Worm (Caenorhabditis elegans) whole organism, L3 larva: ENCODE results near the gene C06C3.7.

ENCODE experiments used
- R02D3.7 ChIP-seq: fragments of 150-350 bp; optimal IDR thresholded peaks from 2 replicates; lab custom pipeline; 2014; ENCODE audit warnings: missing biosample characterization, missing genetic modification characterization
- ZK546.5 ChIP-seq: sonication (generic microtip); optimal IDR thresholded peaks from 2 replicates; lab custom pipeline; 2017; ENCODE audit warnings: missing biosample characterization, missing genetic modification characterization
- aly-2 ChIP-seq: fragments of 150-350 bp; optimal IDR thresholded peaks from 2 replicates; lab custom pipeline; 2014; ENCODE audit warnings: missing biosample characterization, missing genetic modification characterization
- ama-1 ChIP-seq: fragments of 150-350 bp; optimal IDR thresholded peaks from 2 replicates; lab custom pipeline; 2018
- ceh-28 ChIP-seq: fragments of 150-350 bp; optimal IDR thresholded peaks from 2 replicates; lab custom pipeline; 2014; ENCODE audit warnings: missing biosample characterization, missing genetic modification reagents, missing genetic modification characterization
- ceh-82 ChIP-seq: fragments of 150-350 bp; optimal IDR thresholded peaks from 2 replicates; lab custom pipeline; 2014; ENCODE audit warnings: missing biosample characterization, missing genetic modification characterization
- elt-1 ChIP-seq: fragments of 150-350 bp; optimal IDR thresholded peaks from 2 replicates; lab custom pipeline; 2014; ENCODE audit warnings: missing biosample characterization, missing genetic modification characterization
- elt-2 ChIP-seq: sonication (generic microtip); optimal IDR thresholded peaks from 2 replicates; lab custom pipeline; 2016; ENCODE audit warnings: missing genetic modification reagents, mild to moderate bottlenecking, missing genetic modification characterization, missing compliant biosample characterization
- elt-3 ChIP-seq, 3 experiments: fragments of 150-350 bp in 1 of 3; sonication (generic microtip) in 2 of 3; optimal IDR thresholded peaks; 2 replicates in 2 of 3; 4 replicates in 1 of 3; lab custom pipeline; 2014 to 2017; ENCODE audit warnings: missing biosample characterization in 3 of 3, missing genetic modification characterization in 3 of 3
- fkh-10 ChIP-seq: sonication (generic microtip); optimal IDR thresholded peaks from 2 replicates; lab custom pipeline; 2017; ENCODE audit warnings: missing biosample characterization, missing genetic modification reagents, missing genetic modification characterization
- fos-1 ChIP-seq: fragments of 150-350 bp; optimal IDR thresholded peaks from 2 replicates; lab custom pipeline; 2014; ENCODE audit warnings: missing biosample characterization, missing genetic modification characterization
- hmg-11 ChIP-seq: sonication (generic microtip); optimal IDR thresholded peaks from 2 replicates; lab custom pipeline; 2016; ENCODE audit warnings: missing genetic modification characterization, missing compliant biosample characterization
- jun-1 ChIP-seq: fragments of 150-350 bp; optimal IDR thresholded peaks from 2 replicates; lab custom pipeline; 2014; ENCODE audit warnings: missing biosample characterization, missing genetic modification reagents, missing genetic modification characterization
- lin-15B ChIP-seq: fragments of 150-350 bp; optimal IDR thresholded peaks from 2 replicates; lab custom pipeline; 2014; ENCODE audit warnings: missing biosample characterization, missing genetic modification characterization
- lin-39 ChIP-seq: fragments of 150-350 bp; optimal IDR thresholded peaks from 2 replicates; lab custom pipeline; 2018; ENCODE audit warnings: missing biosample characterization, missing genetic modification reagents, missing genetic modification characterization
- lsy-12 ChIP-seq: sonication (generic microtip); optimal IDR thresholded peaks from 2 replicates; lab custom pipeline; 2016; ENCODE audit warnings: mild to moderate bottlenecking, missing genetic modification characterization, missing compliant biosample characterization
- mdl-1 ChIP-seq: fragments of 150-350 bp; optimal IDR thresholded peaks from 2 replicates; lab custom pipeline; 2014; ENCODE audit warnings: missing biosample characterization, missing genetic modification characterization
- mml-1 ChIP-seq: fragments of 150-350 bp; sonication (generic microtip); optimal IDR thresholded peaks from 3 replicates; lab custom pipeline; 2014; ENCODE audit warnings: missing biosample characterization, missing genetic modification characterization
- nhr-12 ChIP-seq: fragments of 150-350 bp; optimal IDR thresholded peaks from 2 replicates; lab custom pipeline; 2014; ENCODE audit warnings: missing biosample characterization, missing genetic modification characterization
- nhr-23 ChIP-seq: fragments of 150-350 bp; optimal IDR thresholded peaks from 2 replicates; lab custom pipeline; 2014; ENCODE audit warnings: missing biosample characterization, missing genetic modification reagents, missing genetic modification characterization
- nhr-25 ChIP-seq: sonication (generic microtip); optimal IDR thresholded peaks from 2 replicates; lab custom pipeline; 2017; ENCODE audit warnings: missing biosample characterization, missing genetic modification characterization
- nhr-43 ChIP-seq: sonication (generic microtip); optimal IDR thresholded peaks from 2 replicates; lab custom pipeline; 2016; ENCODE audit warnings: mild to moderate bottlenecking, missing genetic modification characterization, missing compliant biosample characterization; ENCODE audit not compliant: poor library complexity, severe bottlenecking
- nhr-67 ChIP-seq: fragments of 150-350 bp; optimal IDR thresholded peaks from 2 replicates; lab custom pipeline; 2014; ENCODE audit warnings: missing biosample characterization, missing genetic modification characterization
- nhr-77 ChIP-seq: fragments of 150-350 bp; optimal IDR thresholded peaks from 2 replicates; lab custom pipeline; 2014; ENCODE audit warnings: missing biosample characterization, missing genetic modification characterization
- pha-4 ChIP-seq: fragments of 150-350 bp; optimal IDR thresholded peaks from 2 replicates; lab custom pipeline; 2014; ENCODE audit warnings: missing biosample characterization, missing genetic modification reagents, missing genetic modification characterization
- pqm-1 ChIP-seq: fragments of 150-350 bp; optimal IDR thresholded peaks from 2 replicates; lab custom pipeline; 2017; ENCODE audit warnings: missing biosample characterization, missing genetic modification characterization, inconsistent platforms
- skn-1 ChIP-seq: fragments of 150-350 bp; optimal IDR thresholded peaks from 2 replicates; lab custom pipeline; 2014; ENCODE audit warnings: missing biosample characterization, missing genetic modification characterization
- snpc-4 ChIP-seq: fragments of 150-350 bp; optimal IDR thresholded peaks from 2 replicates; lab custom pipeline; 2014; ENCODE audit warnings: missing biosample characterization, missing genetic modification characterization
- tbx-2 ChIP-seq: sonication (generic microtip); optimal IDR thresholded peaks from 2 replicates; lab custom pipeline; 2016; ENCODE audit warnings: mild to moderate bottlenecking, missing genetic modification characterization, missing compliant biosample characterization
- unc-62 ChIP-seq: fragments of 150-350 bp; sonication (generic microtip); optimal IDR thresholded peaks from 4 replicates; lab custom pipeline; 2014; ENCODE audit warnings: missing biosample characterization, missing genetic modification reagents, missing genetic modification characterization
- zag-1 ChIP-seq: fragments of 150-350 bp; optimal IDR thresholded peaks from 2 replicates; lab custom pipeline; 2014; ENCODE audit warnings: missing biosample characterization, missing genetic modification characterization

The C06C3.7 gene

ce11 chrII:9416381-9417276 lies 31.3 kb downstream of the C06C3.7 start, which contains the start of the genes gss-1 and chch-3:
gss-1 (minus strand) TSS chrII:9416431.
chch-3 (plus strand) TSS chrII:9417013.
- TF ChIP-seq pha-4 (tag; lab: Kevin White, UChicago), result peak; percentile 75
- TF ChIP-seq snpc-4 (tag; lab: Kevin White, UChicago), result peak; percentile 64
- peak; percentile 32 for TF ChIP-seq nhr-23 (tag; lab: Kevin White, UChicago)
- peak; percentile 54 for TF ChIP-seq elt-2 (tag; lab: Kevin White, UChicago)
- TF ChIP-seq pqm-1 (tag; lab: Kevin White, UChicago), result peak; percentile 0
- peak; percentile 40 for TF ChIP-seq nhr-43 (tag; lab: Kevin White, UChicago)
- no peak for TF ChIP-seq fkh-10 (GFP tag; lab: Kevin White, UChicago)
- TF ChIP-seq tbx-2 (tag; lab: Kevin White, UChicago), result no peak
- no peak for TF ChIP-seq nhr-25 (tag; lab: Kevin White, UChicago)
- no peak for TF ChIP-seq nhr-77 (tag; lab: Kevin White, UChicago)
- peak; percentile 55 for TF ChIP-seq lin-15B (tag; lab: Kevin White, UChicago)
- no peak for TF ChIP-seq hmg-11 (tag; lab: Kevin White, UChicago)
- peak; percentile 55 for TF ChIP-seq lin-39 (tag; lab: Kevin White, UChicago)
- TF ChIP-seq, all 47 proteins: peak for 8

- TF ChIP-seq fos-1 (no peak), elt-2 (tag; lab: Kevin White, UChicago) (peak; percentile 38)
Observed at ce11 chrII:9418065-9418567, 32.8 kb downstream of the C06C3.7 start, which contains the start of the genes M176.4 and M176.16. M176.4 (plus strand) TSS chrII:9418365. M176.16 (plus strand) TSS chrII:9418517.

ce11 chrII:9418843-9419532 lies 33.6 kb downstream of the C06C3.7 start:
- no peak for TF ChIP-seq unc-62 (GFP tag; lab: Kevin White, UChicago)
- no peak for TF ChIP-seq mdl-1 (tag; lab: Kevin White, UChicago)
- no peak for TF ChIP-seq ama-1 (lab: Kevin White, UChicago)
- no peak for TF ChIP-seq ceh-28 (tag; lab: Kevin White, UChicago)
- peak; percentile 55 for TF ChIP-seq pqm-1 (tag; lab: Kevin White, UChicago)
- no peak for TF ChIP-seq nhr-43 (tag; lab: Kevin White, UChicago)
- no peak for TF ChIP-seq mml-1 (tag; lab: Kevin White, UChicago)
- no peak for TF ChIP-seq ZK546.5 (tag; lab: Kevin White, UChicago)
- peak; percentile 39 for TF ChIP-seq elt-2 (tag; lab: Kevin White, UChicago)
- TF ChIP-seq elt-3 (tag; optimal IDR thresholded peaks at IDR 0.05; lab: Kevin White, UChicago), result no peak
- TF ChIP-seq nhr-12 (tag; lab: Kevin White, UChicago), result no peak
- TF ChIP-seq jun-1 (tag; lab: Kevin White, UChicago), result peak; percentile 26
- TF ChIP-seq zag-1 (tag; lab: Kevin White, UChicago), result no peak
- TF ChIP-seq elt-1 (tag; lab: Kevin White, UChicago), result no peak
- TF ChIP-seq ceh-82 (tag; lab: Kevin White, UChicago), result no peak
- peak; percentile 13 for TF ChIP-seq pha-4 (tag; lab: Kevin White, UChicago)

ce11 chrII:9421969-9422368 lies 36.6 kb downstream of the C06C3.7 start, which contains the start of gene M176.11:
M176.11 (plus strand) TSS chrII:9422269.
- no peak for TF ChIP-seq nhr-25 (tag; lab: Kevin White, UChicago)

- TF ChIP-seq skn-1 (no peak), nhr-25 (tag; lab: Kevin White, UChicago) (no peak), lsy-12 (tag; lab: Kevin White, UChicago) (no peak), jun-1 (tag; lab: Kevin White, UChicago) (no peak), elt-1 (tag; lab: Kevin White, UChicago) (no peak), zag-1 (tag; lab: Kevin White, UChicago) (no peak), lin-15B (tag; lab: Kevin White, UChicago) (no peak), elt-2 (tag; lab: Kevin White, UChicago) (no peak), ZK546.5 (tag; lab: Kevin White, UChicago) (no peak), nhr-67 (tag; lab: Kevin White, UChicago) (no peak), R02D3.7 (tag; lab: Kevin White, UChicago) (no peak), tbx-2 (tag; lab: Kevin White, UChicago) (no peak), hmg-11 (tag; lab: Kevin White, UChicago) (no peak), aly-2 (no peak)
Observed at ce11 chrII:9426076-9426475, 40.7 kb downstream of the C06C3.7 start, which contains the start of gene M176.10. M176.10 (minus strand) TSS chrII:9426176.
